Fruit fly (Drosophila melanogaster): Measurements from ENCODE around the gene if.

DNA sequence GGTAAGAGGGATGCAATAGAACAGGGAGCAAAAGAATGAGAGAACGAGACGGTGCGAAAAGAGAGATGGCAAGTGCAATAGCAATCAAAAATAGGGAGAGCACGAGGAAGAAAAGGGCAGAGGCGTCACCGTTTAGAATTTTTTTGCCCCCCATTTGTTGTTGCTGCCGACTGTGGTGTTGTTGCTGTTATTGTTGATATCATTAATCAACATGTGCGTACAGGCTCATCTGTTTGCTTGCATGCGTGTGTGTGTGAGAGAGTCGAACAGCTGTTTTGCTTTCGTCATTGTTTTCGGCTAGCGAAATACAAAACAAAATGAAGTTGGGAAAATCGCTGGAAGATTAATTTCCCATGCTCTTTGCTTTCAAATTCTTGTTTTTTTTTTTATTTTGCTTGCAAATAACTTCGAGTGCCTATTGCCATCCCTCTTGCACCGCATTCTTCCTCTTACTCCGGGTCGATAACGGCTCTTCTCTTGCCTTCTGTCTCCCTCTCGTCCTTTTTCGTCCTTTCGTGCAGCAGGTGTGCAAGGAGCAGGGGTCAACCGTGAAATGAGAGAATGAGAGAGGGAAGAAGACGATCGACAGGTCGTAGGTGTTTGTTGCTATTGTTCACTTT, 10.0 kb upstream of the if start:
- TF ChIP-seq Mes4 (GFP tag; optimal IDR thresholded peaks at IDR 0.05) = no peak
- TF ChIP-seq MBD-R2 (GFP tag; IDR thresholded peaks at IDR 0.05) = no peak
- TF ChIP-seq psq (GFP tag; optimal IDR thresholded peaks at IDR 0.05) = peak; percentile 18
- TF ChIP-seq Dbx (GFP tag; IDR thresholded peaks at IDR 0.05) = no peak
- no peak for TF ChIP-seq Hey (tag; optimal IDR thresholded peaks at IDR 0.05)
- no peak for TF ChIP-seq CG10209 (GFP tag; optimal IDR thresholded peaks at IDR 0.05)
